Worm (Caenorhabditis elegans): ENCODE results near the gene best-20.
A peak's percentile ranks its signal among the peaks of the same experiment; 100 is the strongest.

The best-20 gene

DNA sequence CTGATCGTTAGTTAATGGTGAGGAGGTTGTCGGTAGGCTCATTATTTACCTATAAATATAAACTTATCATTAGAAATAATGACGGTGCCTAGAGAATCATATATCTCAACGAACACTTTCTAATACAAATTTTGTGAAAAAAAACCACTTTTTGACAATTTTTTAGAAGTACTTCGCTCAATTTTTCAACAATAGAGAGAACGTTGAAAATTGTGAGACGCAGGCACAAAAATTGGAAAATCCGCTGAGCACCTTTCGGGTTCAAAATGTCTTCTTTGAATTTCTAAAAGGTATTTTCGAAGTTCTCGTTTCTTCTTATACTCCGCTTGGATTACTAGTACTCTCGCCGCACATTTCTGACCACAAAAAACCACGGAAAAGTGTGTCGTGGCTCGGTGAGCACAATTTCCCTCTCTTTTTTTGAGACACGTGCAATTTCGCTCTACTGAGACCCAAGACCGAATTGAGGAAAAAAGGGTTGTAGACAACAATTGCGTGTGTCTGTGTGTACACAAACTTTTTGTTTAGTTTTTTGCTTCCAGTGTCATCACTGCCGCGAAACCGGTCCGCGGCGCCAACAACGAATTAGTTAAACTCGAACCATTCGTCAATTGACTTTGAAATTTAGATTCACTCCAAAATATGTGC lies 15.1 kb upstream of the best-20 start, which contains the start of gene nape-1:
TSS of gene nape-1 (minus strand) at position 51 of the 648 bp plus-strand sequence.
- TF ChIP-seq tbx-2 (tag; optimal IDR thresholded peaks at IDR 0.05) (peak; percentile 43), lsy-2 (tag; optimal IDR thresholded peaks at IDR 0.05) (peak in 1 of 2 experiments; percentile 64), grh-1 (GFP tag; IDR thresholded peaks at IDR 0.05) (peak; percentile 41; the same call in 1 of the 2 replicates), mef-2 (tag; optimal IDR thresholded peaks at IDR 0.05) (peak; percentile 35), nhr-47 (tag; optimal IDR thresholded peaks at IDR 0.05) (no peak), mep-1 (tag; optimal IDR thresholded peaks at IDR 0.05) (peak; percentile 0), vab-15 (tag; optimal IDR thresholded peaks at IDR 0.05) (no peak), efl-1 (optimal IDR thresholded peaks at IDR 0.05) (peak; percentile 40 to 47), efl-1 (GFP tag; optimal IDR thresholded peaks at IDR 0.05 in 1 of 2) (peak; percentile 26 to 93), jun-1 (tag; optimal IDR thresholded peaks at IDR 0.05) (no peak), lin-15B (tag; optimal IDR thresholded peaks at IDR 0.05) (peak; percentile 34), nhr-77 (tag; optimal IDR thresholded peaks at IDR 0.05) (peak; percentile 77), lin-14 (GFP tag; optimal IDR thresholded peaks at IDR 0.05) (peak; percentile 81), ceh-82 (tag; optimal IDR thresholded peaks at IDR 0.05) (peak in 1 of 3 experiments; percentile 54), unc-62 (GFP tag; optimal IDR thresholded peaks at IDR 0.05) (no peak), snu-23 (GFP tag; optimal IDR thresholded peaks at IDR 0.05) (peak; percentile 31), F16B12.6 (tag; optimal IDR thresholded peaks at IDR 0.05) (peak; percentile 24), swsn-7 (tag; optimal IDR thresholded peaks at IDR 0.05) (peak; percentile 10), xbp-1 (tag; optimal IDR thresholded peaks at IDR 0.05) (peak; percentile 5), nhr-71 (tag; optimal IDR thresholded peaks at IDR 0.05) (peak; percentile 41), mdl-1 (tag; optimal IDR thresholded peaks at IDR 0.05) (peak in 1 of 2 experiments; percentile 64), fkh-8 (tag; optimal IDR thresholded peaks at IDR 0.05) (peak; percentile 47), lin-35 (GFP tag; optimal IDR thresholded peaks at IDR 0.05) (peak; percentile 18 to 46), dpl-1 (GFP tag; optimal IDR thresholded peaks at IDR 0.05) (peak in 2 of 3 experiments; percentile 2 to 35), ztf-11 (tag; optimal IDR thresholded peaks at IDR 0.05) (no peak), skn-1 (tag; optimal IDR thresholded peaks at IDR 0.05) (no peak), nhr-20 (tag; optimal IDR thresholded peaks at IDR 0.05) (peak; percentile 18), mab-9 (GFP tag; IDR thresholded peaks at IDR 0.05) (no peak)

DNA sequence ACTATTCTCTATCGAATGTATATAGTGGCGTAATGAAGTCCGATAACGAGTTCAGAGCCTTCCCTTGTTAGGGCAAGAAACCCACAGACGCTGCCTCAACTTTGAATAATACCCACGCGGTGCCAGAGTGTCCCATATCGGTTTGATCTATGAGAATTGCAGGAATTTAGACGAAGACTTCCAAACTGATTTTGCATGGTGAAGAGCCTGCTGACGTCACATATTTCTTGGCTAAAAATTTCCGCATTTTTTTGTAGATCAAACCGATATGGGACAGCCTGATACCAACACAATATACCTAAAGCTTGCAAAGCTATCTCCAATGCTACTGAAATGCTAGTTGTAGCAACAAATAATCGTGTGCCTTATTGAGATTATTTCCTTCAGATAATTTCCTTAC lies 14.1 kb upstream of the best-20 start:
- TF ChIP-seq hlh-4 (tag; optimal IDR thresholded peaks at IDR 0.05) (no peak), efl-1 (optimal IDR thresholded peaks at IDR 0.05) (no peak), efl-1 (GFP tag; optimal IDR thresholded peaks at IDR 0.05 in 1 of 2) (peak in 1 of 2 experiments; percentile 87)

DNA sequence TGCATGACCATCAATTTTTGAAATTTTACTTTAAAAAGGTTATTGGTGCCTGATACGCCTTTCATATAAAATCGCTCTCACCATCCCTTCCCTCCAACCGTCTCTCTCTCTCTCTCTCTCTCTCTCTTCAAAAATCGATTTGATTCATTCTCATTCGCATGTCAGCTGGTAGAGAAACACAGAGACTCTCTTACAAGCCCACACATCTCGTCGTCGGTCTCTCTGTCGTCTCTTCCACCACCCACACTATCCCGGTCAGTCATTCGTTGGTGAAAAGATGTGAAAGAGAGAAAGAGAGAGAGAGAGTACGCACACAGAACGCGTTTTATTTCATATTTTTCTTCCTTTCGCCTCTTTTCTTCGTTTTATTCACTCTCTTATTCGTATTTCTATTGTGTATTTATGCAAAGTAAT lies 13.6 kb upstream of the best-20 start:
- TF ChIP-seq egl-27 (tag; optimal IDR thresholded peaks at IDR 0.05) (peak in 1 of 2 experiments; percentile 70), lin-13 (GFP tag; optimal IDR thresholded peaks at IDR 0.05) (peak; percentile 76), alr-1 (tag; optimal IDR thresholded peaks at IDR 0.05; ENCODE audit: borderline replicate concordance) (no peak), sup-37 (GFP tag; optimal IDR thresholded peaks at IDR 0.05) (no peak), snu-23 (GFP tag; optimal IDR thresholded peaks at IDR 0.05) (peak; percentile 94), swsn-7 (tag; optimal IDR thresholded peaks at IDR 0.05) (peak; percentile 89), xbp-1 (tag; optimal IDR thresholded peaks at IDR 0.05) (peak; percentile 76), sptf-1 (tag; optimal IDR thresholded peaks at IDR 0.05) (no peak), elt-3 (tag; optimal IDR thresholded peaks at IDR 0.05) (peak in 2 of 6 experiments; percentile 46 to 58), vab-15 (tag; optimal IDR thresholded peaks at IDR 0.05) (no peak), lin-35 (GFP tag; optimal IDR thresholded peaks at IDR 0.05) (peak; percentile 75 to 81), snpc-4 (tag; optimal IDR thresholded peaks at IDR 0.05) (peak; percentile 61), rnt-1 (tag; optimal IDR thresholded peaks at IDR 0.05) (peak; percentile 89), nhr-20 (tag; optimal IDR thresholded peaks at IDR 0.05) (peak; percentile 89), pax-3 (tag; optimal IDR thresholded peaks at IDR 0.05) (peak; percentile 24), unc-30 (tag; optimal IDR thresholded peaks at IDR 0.05) (no peak), C34B4.2 (tag; optimal IDR thresholded peaks at IDR 0.05) (no peak), zip-4 (GFP tag; optimal IDR thresholded peaks at IDR 0.05) (peak; percentile 39), hlh-4 (tag; optimal IDR thresholded peaks at IDR 0.05) (no peak), nhr-71 (tag; optimal IDR thresholded peaks at IDR 0.05) (peak; percentile 94), hpl-2 (GFP tag; optimal IDR thresholded peaks at IDR 0.05) (peak; percentile 67), nhr-77 (tag; optimal IDR thresholded peaks at IDR 0.05) (peak; percentile 80), unc-62 (GFP tag; optimal IDR thresholded peaks at IDR 0.05) (no peak), isw-1 (GFP tag; IDR thresholded peaks at IDR 0.05) (peak; percentile 71), lir-3 (tag; optimal IDR thresholded peaks at IDR 0.05; ENCODE audit: poor library complexity) (peak; percentile 57), jun-1 (tag; optimal IDR thresholded peaks at IDR 0.05) (peak; percentile 83), zag-1 (tag; optimal IDR thresholded peaks at IDR 0.05) (no peak), tbx-2 (tag; optimal IDR thresholded peaks at IDR 0.05) (peak; percentile 83), lin-15B (tag; optimal IDR thresholded peaks at IDR 0.05) (no peak), pqm-1 (tag; optimal IDR thresholded peaks at IDR 0.05) (peak; percentile 17)
